Worm (Caenorhabditis elegans) whole organism, L4/young adult: ENCODE measurements around the gene Y119D3B.21.

Experiments
- W03F9.2 ChIP-seq: fragments of 150-350 bp; optimal IDR thresholded peaks from 2 replicates; lab custom pipeline; 2014; ENCODE audit warnings: missing biosample characterization, missing genetic modification characterization
- dao-5 ChIP-seq: sonication (generic microtip); optimal IDR thresholded peaks from 2 replicates; lab custom pipeline; 2016; ENCODE audit warnings: missing genotype, missing genetic modification characterization, moderate library complexity, missing compliant biosample characterization

- TF ChIP-seq W03F9.2 (tag; lab: Kevin White, UChicago) (no peak), dao-5 (tag; lab: Kevin White, UChicago) (no peak)
Measured at ce11 chrIII:1225116-1225515, 10.3 kb downstream of the Y119D3B.21 start.
